Worm (Caenorhabditis elegans) whole organism, young adult: ENCODE data around the gene ztf-9.

Experiments used
- F10E7.11 ChIP-seq: sonication (generic microtip); optimal IDR thresholded peaks from 2 replicates; lab custom pipeline; 2017; ENCODE audit warnings: mild to moderate bottlenecking, missing genetic modification characterization, moderate library complexity, missing compliant biosample characterization
- F22D6.2 ChIP-seq: sonication (generic microtip); optimal IDR thresholded peaks from 2 replicates; lab custom pipeline; 2016; ENCODE audit warnings: mild to moderate bottlenecking, missing genetic modification characterization, missing compliant biosample characterization
- F23B12.7 ChIP-seq: sonication (generic microtip); optimal IDR thresholded peaks from 2 replicates; lab custom pipeline; 2017; ENCODE audit warnings: missing genetic modification characterization, mild to moderate bottlenecking, missing compliant biosample characterization, antibody characterized with exemption, moderate library complexity; ENCODE audit not compliant: insufficient read depth
- F33H1.4 ChIP-seq: fragments of 200-800 bp; sonication (Bioruptor generic); IDR thresholded peaks from 2 replicates; pipeline ENCODE4 v1.3.6; 2022; ENCODE audit warnings: missing genetic modification reagents, missing genetic modification characterization, missing compliant biosample characterization
- F57C9.4 ChIP-seq: sonication (generic microtip); optimal IDR thresholded peaks from 2 replicates; lab custom pipeline; 2017; ENCODE audit warnings: mild to moderate bottlenecking, missing genetic modification characterization, missing compliant biosample characterization
- T07F8.4 ChIP-seq: sonication (generic microtip); optimal IDR thresholded peaks from 2 replicates; lab custom pipeline; 2016; ENCODE audit warnings: mild to moderate bottlenecking, missing genetic modification characterization, moderate library complexity, missing compliant biosample characterization
- Y53G8AR.9 ChIP-seq: fragments of 200-800 bp; sonication (Bioruptor generic); conservative IDR thresholded peaks from 2 replicates; pipeline ENCODE4 v1.3.6; 2022; ENCODE audit warnings: missing genetic modification reagents, missing genetic modification characterization, missing compliant biosample characterization
- Y67H2A.10 ChIP-seq: fragments of 200-800 bp; sonication (Bioruptor generic); conservative IDR thresholded peaks from 2 replicates; pipeline ENCODE4 v1.3.6; 2022; ENCODE audit warnings: missing genetic modification reagents, missing genetic modification characterization, missing compliant biosample characterization
- ZK185.1 ChIP-seq: sonication (generic microtip); optimal IDR thresholded peaks from 2 replicates; lab custom pipeline; 2016; ENCODE audit warnings: mild to moderate bottlenecking, missing genetic modification characterization, missing compliant biosample characterization; ENCODE audit not compliant: poor library complexity, severe bottlenecking
- ama-1 ChIP-seq, 3 experiments: fragments of 150-350 bp in 1 of 3; sonication (generic microtip) in 2 of 3; optimal IDR thresholded peaks; 2 replicates each; lab custom pipeline; 2014 to 2018; ENCODE audit warnings: missing biosample characterization in 2 of 3, missing genetic modification characterization in 2 of 3, missing genetic modification reagents in 2 of 3
- atf-7 ChIP-seq: sonication (generic microtip); optimal IDR thresholded peaks from 2 replicates; lab custom pipeline; 2017; ENCODE audit warnings: mild to moderate bottlenecking, missing genetic modification characterization, missing compliant biosample characterization
- attf-6 ChIP-seq: fragments of 200-800 bp; sonication (Bioruptor generic); IDR thresholded peaks from 2 replicates; pipeline ENCODE4 v1.3.6; 2022; ENCODE audit warnings: missing genetic modification reagents, missing genetic modification characterization, missing compliant biosample characterization
- bed-1 ChIP-seq: fragments of 200-800 bp; sonication (Bioruptor generic); IDR thresholded peaks from 2 replicates; pipeline ENCODE4 v1.3.6; 2022; ENCODE audit warnings: missing genetic modification reagents, missing genetic modification characterization, missing compliant biosample characterization
- ccch-3 ChIP-seq: fragments of 200-800 bp; sonication (Bioruptor generic); optimal IDR thresholded peaks from 2 replicates; lab custom pipeline; 2018; ENCODE audit warnings: mild to moderate bottlenecking, missing genetic modification characterization, missing compliant biosample characterization
- cebp-1 ChIP-seq, 2 experiments: fragments of 200-800 bp in 1 of 2; sonication (Bioruptor generic) in 1 of 2; sonication (generic microtip) in 1 of 2; IDR thresholded peaks in 1 of 2; optimal IDR thresholded peaks in 1 of 2; 2 replicates each; pipeline versions ENCODE4 v1.3.6 to Lab custom; 2017 to 2022; ENCODE audit warnings: missing compliant biosample characterization in 2 of 2, missing genetic modification characterization in 2 of 2, mild to moderate bottlenecking in 1 of 2, missing genetic modification reagents in 1 of 2, moderate library complexity in 1 of 2
- ceh-27 ChIP-seq: fragments of 200-800 bp; sonication (Bioruptor generic); optimal IDR thresholded peaks from 2 replicates; lab custom pipeline; 2018; ENCODE audit warnings: mild to moderate bottlenecking, missing genetic modification characterization, moderate library complexity, missing compliant biosample characterization
- ceh-91 ChIP-seq: fragments of 200-800 bp; sonication (Bioruptor generic); IDR thresholded peaks from 2 replicates; pipeline ENCODE4 v1.3.6; 2022; ENCODE audit warnings: missing genetic modification reagents, missing genetic modification characterization, missing compliant biosample characterization
- chd-7 ChIP-seq: sonication (generic microtip); optimal IDR thresholded peaks from 2 replicates; lab custom pipeline; 2016; ENCODE audit warnings: mild to moderate bottlenecking, missing genetic modification characterization, moderate library complexity, missing compliant biosample characterization
- dpff-1 ChIP-seq: sonication (generic microtip); optimal IDR thresholded peaks from 2 replicates; lab custom pipeline; 2017; ENCODE audit warnings: mild to moderate bottlenecking, missing genetic modification characterization, missing compliant biosample characterization
- efl-1 ChIP-seq: fragments of 150-350 bp; optimal IDR thresholded peaks from 2 replicates; lab custom pipeline; 2014; ENCODE audit warnings: missing biosample characterization, missing genetic modification reagents, missing genetic modification characterization
- ekl-4 ChIP-seq: fragments of 200-800 bp; sonication (Bioruptor generic); IDR thresholded peaks from 2 replicates; pipeline ENCODE4 v1.3.6; 2022; ENCODE audit warnings: missing genetic modification reagents, missing genetic modification characterization, missing compliant biosample characterization
- ets-4 ChIP-seq: fragments of 200-800 bp; sonication (Bioruptor generic); optimal IDR thresholded peaks from 2 replicates; lab custom pipeline; 2018; ENCODE audit warnings: mild to moderate bottlenecking, missing genetic modification characterization, missing compliant biosample characterization
- hmg-20 ChIP-seq: fragments of 200-800 bp; sonication (Bioruptor generic); IDR thresholded peaks from 2 replicates; pipeline ENCODE4 v1.3.6; 2022; ENCODE audit warnings: missing genetic modification reagents, missing genetic modification characterization, missing compliant biosample characterization
- lag-1 ChIP-seq: fragments of 200-800 bp; sonication (Bioruptor generic); IDR thresholded peaks from 2 replicates; pipeline ENCODE4 v1.3.6; 2022; ENCODE audit warnings: missing genetic modification reagents, missing genetic modification characterization, missing compliant biosample characterization
- let-607 ChIP-seq, 2 experiments: fragments of 200-800 bp in 1 of 2; sonication (Bioruptor generic) in 1 of 2; sonication (generic microtip) in 1 of 2; optimal IDR thresholded peaks; 2 replicates each; lab custom pipeline; 2016 to 2018; ENCODE audit warnings: mild to moderate bottlenecking in 2 of 2, missing compliant biosample characterization in 2 of 2, missing genetic modification characterization in 2 of 2, moderate library complexity in 2 of 2, missing genotype in 1 of 2
- lin-40 ChIP-seq: sonication (generic microtip); optimal IDR thresholded peaks from 2 replicates; lab custom pipeline; 2016; ENCODE audit warnings: missing genetic modification characterization, mild to moderate bottlenecking, missing compliant biosample characterization, missing genotype, missing genetic modification reagents
- lsl-1 ChIP-seq: fragments of 200-800 bp; sonication (Bioruptor generic); optimal IDR thresholded peaks from 2 replicates; lab custom pipeline; 2018; ENCODE audit warnings: mild to moderate bottlenecking, missing genetic modification characterization, moderate library complexity, missing compliant biosample characterization
- nfya-2 ChIP-seq: fragments of 200-800 bp; sonication (Bioruptor generic); IDR thresholded peaks from 2 replicates; pipeline ENCODE4 v1.3.6; 2022; ENCODE audit warnings: missing genetic modification reagents, missing genetic modification characterization, missing compliant biosample characterization
- nfyb-1 ChIP-seq: fragments of 200-800 bp; sonication (Bioruptor generic); IDR thresholded peaks from 2 replicates; pipeline ENCODE4 v1.3.6; 2022; ENCODE audit warnings: missing genetic modification reagents, missing genetic modification characterization, missing compliant biosample characterization
- nhr-80 ChIP-seq: sonication (generic microtip); optimal IDR thresholded peaks from 2 replicates; lab custom pipeline; 2016; ENCODE audit warnings: missing genetic modification characterization, missing compliant biosample characterization
- rcor-1 ChIP-seq: fragments of 200-800 bp; sonication (Bioruptor generic); IDR thresholded peaks from 2 replicates; pipeline ENCODE4 v1.3.6; 2022; ENCODE audit warnings: missing genetic modification reagents, missing genetic modification characterization, missing compliant biosample characterization
- repo-1 ChIP-seq: sonication (generic microtip); optimal IDR thresholded peaks from 2 replicates; lab custom pipeline; 2017; ENCODE audit warnings: mild to moderate bottlenecking, missing genetic modification characterization, missing compliant biosample characterization
- tbp1 ChIP-seq: fragments of 200-800 bp; sonication (Bioruptor generic); optimal IDR thresholded peaks from 2 replicates; lab custom pipeline; 2018; ENCODE audit warnings: mild to moderate bottlenecking, missing genetic modification characterization, missing compliant biosample characterization
- unc-130 ChIP-seq: sonication (generic microtip); optimal IDR thresholded peaks from 2 replicates; lab custom pipeline; 2016; ENCODE audit warnings: missing genetic modification reagents, missing genetic modification characterization, missing compliant biosample characterization
- xnd-1 ChIP-seq: sonication (generic microtip); optimal IDR thresholded peaks from 2 replicates; lab custom pipeline; 2016; ENCODE audit warnings: missing genotype, missing genetic modification reagents, missing genetic modification characterization, missing compliant biosample characterization
- zim-3 ChIP-seq: sonication (generic microtip); optimal IDR thresholded peaks from 2 replicates; lab custom pipeline; 2017; ENCODE audit warnings: mild to moderate bottlenecking, missing genetic modification characterization, moderate library complexity, missing compliant biosample characterization
- ztf-18 ChIP-seq: sonication (generic microtip); optimal IDR thresholded peaks from 2 replicates; lab custom pipeline; 2016; ENCODE audit warnings: missing genotype, mild to moderate bottlenecking, missing genetic modification characterization, missing compliant biosample characterization
- ztf-26 ChIP-seq: sonication (generic microtip); optimal IDR thresholded peaks from 2 replicates; lab custom pipeline; 2017; ENCODE audit warnings: missing genetic modification characterization, missing compliant biosample characterization
- ztf-28 ChIP-seq: fragments of 200-800 bp; sonication (Bioruptor generic); IDR thresholded peaks from 2 replicates; pipeline ENCODE4 v1.3.6; 2022; ENCODE audit warnings: missing genetic modification reagents, missing genetic modification characterization, missing compliant biosample characterization

ztf-9 gene

DNA sequence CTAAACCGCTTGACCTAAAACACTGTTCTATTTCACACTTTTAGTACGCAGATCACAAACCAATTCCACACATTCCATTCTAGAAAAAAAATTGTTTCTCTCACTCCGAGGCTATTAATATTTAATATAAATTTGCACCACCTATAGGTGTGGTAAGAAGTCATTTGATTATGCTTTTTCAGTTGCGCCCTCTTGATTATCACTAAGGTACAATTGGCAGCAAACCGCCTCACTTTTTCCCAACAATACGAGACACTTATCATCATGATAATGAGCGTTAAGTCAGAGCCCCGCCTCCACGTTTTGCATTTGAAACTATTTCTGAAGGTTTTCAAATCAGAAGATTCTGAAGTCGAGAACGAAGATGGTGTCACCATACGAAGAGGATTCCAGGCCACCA, 45.3 kb upstream of the ztf-9 start, which contains the start of gene aqp-4:
TSS of gene aqp-4 (plus strand) at position 270 of the 400 bp plus-strand sequence.
- TF ChIP-seq nhr-80 (tag; lab: Kevin White, UChicago) (peak; percentile 64), ztf-28 (GFP tag; lab: Robert Waterston, UW) (no peak)

- peak; percentile 24 for TF ChIP-seq chd-7 (tag; lab: Kevin White, UChicago)
- peak; percentile 55 for TF ChIP-seq ztf-26 (tag; lab: Kevin White, UChicago)
- 0 out of 2 replicates have a peak, but pooled peaks have one; percentile 11 for TF ChIP-seq ceh-91 (GFP tag; lab: Robert Waterston, UW)
- TF ChIP-seq lin-40 (tag; lab: Kevin White, UChicago), result peak; percentile 18
- no peak for TF ChIP-seq ama-1 (optimal IDR thresholded peaks at IDR 0.05; lab: Kevin White, UChicago)
- peak in 1 of 2 experiments; percentile 61 for TF ChIP-seq ama-1 (GFP tag; optimal IDR thresholded peaks at IDR 0.05; lab: Kevin White, UChicago)
- TF ChIP-seq ekl-4, result 0 out of 2 replicates have a peak, but pooled peaks have one; percentile 29
- peak; percentile 3 for TF ChIP-seq dpff-1 (tag; lab: Kevin White, UChicago)
- TF ChIP-seq Y67H2A.10 (GFP tag; lab: Robert Waterston, UW), result no peak
- TF ChIP-seq ztf-18 (tag; lab: Kevin White, UChicago), result no peak
- peak; percentile 53 for TF ChIP-seq repo-1 (tag; lab: Kevin White, UChicago)
- no peak for TF ChIP-seq attf-6
- TF ChIP-seq tbp1 (GFP tag; lab: Kevin White, UChicago), result no peak
- TF ChIP-seq ZK185.1 (tag; lab: Kevin White, UChicago), result peak; percentile 15
These were observed 42.0 kb upstream of the ztf-9 start, which contains the start of gene cal-7 for ce11 chrV:9733920-9734454. TSS of gene cal-7 (plus strand) at chrV:9734103.

DNA sequence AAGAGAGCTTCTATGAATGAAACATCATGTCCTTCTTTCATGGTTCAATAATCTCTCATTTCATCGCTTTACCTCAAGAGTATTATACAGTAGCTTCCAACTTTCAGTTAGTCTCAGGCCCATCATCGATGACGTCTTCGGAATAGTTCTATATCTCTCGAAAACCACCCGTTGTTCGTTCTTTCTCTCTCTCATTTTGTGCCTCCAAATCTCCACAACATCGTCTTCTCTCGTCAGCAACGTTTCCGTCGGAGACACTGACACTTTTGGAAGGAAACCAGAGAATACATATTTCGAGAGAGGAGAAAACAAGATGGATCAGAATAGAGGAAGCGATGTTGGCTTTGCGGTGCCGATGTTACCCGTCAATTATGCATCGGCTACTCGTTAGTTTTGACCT, 39.9 kb upstream of the ztf-9 start:
- TF ChIP-seq F10E7.11 (tag; lab: Kevin White, UChicago), result no peak
- TF ChIP-seq hmg-20, result 0 out of 2 replicates have a peak, but pooled peaks have one; percentile 4
- no peak for TF ChIP-seq cebp-1 (GFP tag; IDR thresholded peaks at IDR 0.05; lab: Robert Waterston, UW)
- TF ChIP-seq cebp-1 (tag; optimal IDR thresholded peaks at IDR 0.05; lab: Kevin White, UChicago), result no peak
- peak; percentile 52 for TF ChIP-seq ama-1 (optimal IDR thresholded peaks at IDR 0.05; lab: Kevin White, UChicago)
- TF ChIP-seq ama-1 (GFP tag; optimal IDR thresholded peaks at IDR 0.05; lab: Kevin White, UChicago), result no peak
- TF ChIP-seq nfyb-1 (GFP tag; lab: Robert Waterston, UW), result peak; percentile 31; the same call in 1 of the 2 replicates
- peak; percentile 1 for TF ChIP-seq zim-3
- TF ChIP-seq xnd-1 (tag; lab: Kevin White, UChicago), result no peak
- TF ChIP-seq F57C9.4 (tag; lab: Kevin White, UChicago), result no peak
- no peak for TF ChIP-seq unc-130 (GFP tag; lab: Kevin White, UChicago)
- no peak for TF ChIP-seq T07F8.4 (tag; lab: Kevin White, UChicago)
- TF ChIP-seq F23B12.7 (tag; lab: Kevin White, UChicago), result no peak
- no peak for TF ChIP-seq ceh-27 (GFP tag; lab: Kevin White, UChicago)
- TF ChIP-seq nfya-2 (GFP tag; lab: Robert Waterston, UW), result no peak
- TF ChIP-seq lsl-1 (GFP tag; lab: Kevin White, UChicago), result no peak
- TF ChIP-seq, all 124 proteins: peak for 4

- TF ChIP-seq let-607 (tag; optimal IDR thresholded peaks at IDR 0.05; lab: Kevin White, UChicago) (peak; percentile 93 to 95), F22D6.2 (peak; percentile 52), lag-1 (GFP tag; lab: Robert Waterston, UW) (no peak), Y53G8AR.9 (GFP tag; lab: Robert Waterston, UW) (peak; percentile 82), F33H1.4 (GFP tag; lab: Robert Waterston, UW) (no peak), Y67H2A.10 (GFP tag; lab: Robert Waterston, UW) (peak; percentile 55), ets-4 (GFP tag; lab: Kevin White, UChicago) (peak; percentile 60), rcor-1 (GFP tag; lab: Robert Waterston, UW) (peak; percentile 63), efl-1 (GFP tag; lab: Kevin White, UChicago) (no peak), tbp1 (GFP tag; lab: Kevin White, UChicago) (peak; percentile 77), bed-1 (no peak), atf-7 (tag; lab: Kevin White, UChicago) (peak; percentile 93), ccch-3 (GFP tag; lab: Kevin White, UChicago) (peak; percentile 18)
These were observed 39.1 kb upstream of the ztf-9 start for ce11 chrV:9730743-9731706.
